Comparison of ENCODE assay signal across 1 fruit fly cellular context in the genomic region with DNA sequence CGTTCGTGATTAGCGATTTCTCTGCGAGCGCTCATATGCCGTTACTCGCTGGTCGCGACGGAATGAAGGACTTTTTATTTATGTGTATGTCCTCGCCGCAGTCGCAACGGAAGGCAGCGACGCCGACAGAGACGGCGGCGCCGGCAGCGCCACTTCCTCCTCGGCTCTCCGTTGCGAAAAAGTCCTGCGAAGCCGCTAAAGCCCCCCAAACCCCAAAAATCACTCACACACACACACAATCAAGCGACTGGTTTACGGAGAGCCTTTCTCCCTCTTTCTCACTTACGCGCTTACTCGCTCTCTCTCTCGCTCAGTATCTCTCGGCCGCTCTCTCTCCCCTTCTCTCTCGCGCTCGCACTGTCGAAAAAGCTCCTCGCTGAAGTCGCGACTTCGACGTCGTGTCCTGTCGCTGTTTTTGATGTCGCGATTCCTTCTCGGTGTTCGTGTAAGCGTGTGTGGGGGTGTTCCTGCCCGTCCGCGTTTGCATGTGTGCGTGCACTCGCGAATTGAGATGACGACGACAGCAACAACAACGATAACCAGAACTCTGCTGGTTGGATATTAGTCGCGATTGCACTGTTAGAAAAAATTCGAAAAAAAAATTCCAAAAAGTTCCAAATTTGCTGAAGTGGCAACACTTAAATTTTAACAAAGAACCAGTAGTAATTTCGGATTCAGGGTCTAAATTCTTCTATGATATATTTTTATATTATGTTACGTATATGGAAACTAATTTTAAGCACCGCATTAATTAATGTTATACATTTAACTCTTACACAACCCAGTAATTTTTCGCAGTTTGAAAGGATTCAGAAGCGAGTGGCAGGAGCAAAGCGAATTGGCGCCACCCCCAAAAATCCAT.
TF ChIP-seq lines count a peak whose summit lies in the region.

A gene (minus strand): TSS at position 47 of the 862 bp plus-strand sequence.

TF ChIP-seq in whole organism, embryonic, 481 proteins besides CTCF, POLR2A, EP300 and RAD21 (continued from another document and continues in another):
- TF ChIP-seq ind (GFP tag; optimal IDR thresholded peaks at IDR 0.05; lab: Kevin White, UChicago) (peak; percentile 56), nerfin-1 (tag; optimal IDR thresholded peaks at IDR 0.05; lab: Kevin White, UChicago) (peak; percentile 56), crc (GFP tag; optimal IDR thresholded peaks at IDR 0.05; lab: Kevin White, UChicago) (no peak), Dip3 (GFP tag; optimal IDR thresholded peaks at IDR 0.05; lab: Kevin White, UChicago) (no peak), Dek (tag; optimal IDR thresholded peaks at IDR 0.05; lab: Kevin White, UChicago) (peak; percentile 75), chinmo (GFP tag; IDR thresholded peaks at IDR 0.05; lab: Robert Waterston, UW; ENCODE audit: partially characterized antibody) (no peak), TFAM (GFP tag; optimal IDR thresholded peaks at IDR 0.05; lab: Kevin White, UChicago) (no peak), CG6254 (GFP tag; optimal IDR thresholded peaks at IDR 0.05; lab: Kevin White, UChicago) (peak; percentile 13), CG6175 (GFP tag; IDR thresholded peaks at IDR 0.05; lab: Robert Waterston, UW) (no peak), H2.0 (GFP tag; IDR thresholded peaks at IDR 0.05; lab: Robert Waterston, UW) (peak; percentile 22; the same call in 1 of the 2 replicates), CG18764 (GFP tag; optimal IDR thresholded peaks at IDR 0.05; lab: Kevin White, UChicago) (no peak), ERR (GFP tag; optimal IDR thresholded peaks at IDR 0.05; lab: Kevin White, UChicago) (no peak), psq (GFP tag; optimal IDR thresholded peaks at IDR 0.05; lab: Kevin White, UChicago) (no peak), CG12155 (GFP tag; optimal IDR thresholded peaks at IDR 0.05; lab: Kevin White, UChicago) (no peak), Awh (GFP tag; IDR thresholded peaks at IDR 0.05; lab: Robert Waterston, UW) (peak; percentile 24; the same call in 1 of the 2 replicates), CG10209 (GFP tag; optimal IDR thresholded peaks at IDR 0.05; lab: Kevin White, UChicago) (peak; percentile 70), exex (tag; optimal IDR thresholded peaks at IDR 0.05; lab: Kevin White, UChicago) (peak; percentile 40), CG13775 (GFP tag; optimal IDR thresholded peaks at IDR 0.05; lab: Kevin White, UChicago) (peak; percentile 59), repo (GFP tag; optimal IDR thresholded peaks at IDR 0.05; lab: Kevin White, UChicago) (no peak), CG14860 (GFP tag; IDR thresholded peaks at IDR 0.05; lab: Robert Waterston, UW; ENCODE audit: partially characterized antibody) (no peak), jigr1 (GFP tag; IDR thresholded peaks at IDR 0.05; lab: Robert Waterston, UW) (no peak), ci (GFP tag; IDR thresholded peaks at IDR 0.05; lab: Robert Waterston, UW) (peak; percentile 44; the same call in 1 of the 3 replicates), CG30403 (GFP tag; optimal IDR thresholded peaks at IDR 0.05; lab: Kevin White, UChicago) (peak; percentile 76), CG30020 (tag; optimal IDR thresholded peaks at IDR 0.05; lab: Kevin White, UChicago) (no peak), Usf (GFP tag; optimal IDR thresholded peaks at IDR 0.05; lab: Kevin White, UChicago) (no peak), sug (tag; optimal IDR thresholded peaks at IDR 0.05; lab: Kevin White, UChicago) (peak; percentile 74), Nf-YB (GFP tag; optimal IDR thresholded peaks at IDR 0.05; lab: Kevin White, UChicago) (peak; percentile 29), CG10462 (GFP tag; optimal IDR thresholded peaks at IDR 0.05; lab: Kevin White, UChicago) (no peak), sens-2 (GFP tag; IDR thresholded peaks at IDR 0.05; lab: Robert Waterston, UW) (no peak), esg (GFP tag; conservative IDR thresholded peaks at IDR 0.05; lab: Robert Waterston, UW) (peak; percentile 41; the same call in 1 of the 2 replicates), cas (GFP tag; IDR thresholded peaks at IDR 0.05; lab: Robert Waterston, UW) (no peak), Gug (GFP tag; IDR thresholded peaks at IDR 0.05; lab: Robert Waterston, UW) (no peak), gfzf (GFP tag; optimal IDR thresholded peaks at IDR 0.05; lab: Kevin White, UChicago) (no peak), CG3281 (GFP tag; optimal IDR thresholded peaks at IDR 0.05; lab: Kevin White, UChicago) (peak; percentile 82), sisA (GFP tag; IDR thresholded peaks at IDR 0.05; lab: Robert Waterston, UW) (peak; percentile 56), Fer3 (tag; optimal IDR thresholded peaks at IDR 0.05; lab: Kevin White, UChicago) (peak; percentile 76), CG17829 (tag; optimal IDR thresholded peaks at IDR 0.05; lab: Kevin White, UChicago) (peak; percentile 54), ken (GFP tag; IDR thresholded peaks at IDR 0.05; lab: Robert Waterston, UW) (peak; percentile 45; the same call in 1 of the 3 replicates), Camta (GFP tag; optimal IDR thresholded peaks at IDR 0.05; lab: Kevin White, UChicago) (no peak), CG10654 (GFP tag; optimal IDR thresholded peaks at IDR 0.05; lab: Kevin White, UChicago) (peak; percentile 44), zen (tag; optimal IDR thresholded peaks at IDR 0.05; lab: Kevin White, UChicago) (no peak), slou (GFP tag; optimal IDR thresholded peaks at IDR 0.05; lab: Kevin White, UChicago) (peak; percentile 47), Dad (GFP tag; optimal IDR thresholded peaks at IDR 0.05; lab: Kevin White, UChicago) (no peak), Hey (tag; optimal IDR thresholded peaks at IDR 0.05; lab: Kevin White, UChicago) (no peak), Neu2 (GFP tag; optimal IDR thresholded peaks at IDR 0.05; lab: Kevin White, UChicago; ENCODE audit: borderline replicate concordance) (no peak), Optix (GFP tag; IDR thresholded peaks at IDR 0.05; lab: Robert Waterston, UW) (no peak), CG10959 (GFP tag; IDR thresholded peaks at IDR 0.05; lab: Robert Waterston, UW) (no peak), Spps (tag; optimal IDR thresholded peaks at IDR 0.05; lab: Kevin White, UChicago) (no peak), crol (GFP tag; IDR thresholded peaks at IDR 0.05; lab: Robert Waterston, UW) (peak; percentile 63), Dfd (GFP tag; optimal IDR thresholded peaks at IDR 0.05; lab: Kevin White, UChicago) (no peak), CG8765 (GFP tag; IDR thresholded peaks at IDR 0.05; lab: Robert Waterston, UW) (no peak), knrl (GFP tag; IDR thresholded peaks at IDR 0.05; lab: Robert Waterston, UW; ENCODE audit: partially characterized antibody) (no peak), CG15514 (GFP tag; optimal IDR thresholded peaks at IDR 0.05; lab: Kevin White, UChicago) (peak; percentile 59), pnt (GFP tag; optimal IDR thresholded peaks at IDR 0.05; lab: Kevin White, UChicago) (no peak), lola (GFP tag; optimal IDR thresholded peaks at IDR 0.05; lab: Kevin White, UChicago) (peak in 1 of 3 experiments; percentile 42), crp (GFP tag; optimal IDR thresholded peaks at IDR 0.05; lab: Kevin White, UChicago) (no peak), gro (GFP tag; optimal IDR thresholded peaks at IDR 0.05; lab: Kevin White, UChicago) (no peak), ranshi (GFP tag; IDR thresholded peaks at IDR 0.05; lab: Robert Waterston, UW) (peak; percentile 28; the same call in 1 of the 2 replicates), CG5245 (GFP tag; optimal IDR thresholded peaks at IDR 0.05; lab: Kevin White, UChicago) (no peak), fd64A (GFP tag; optimal IDR thresholded peaks at IDR 0.05; lab: Kevin White, UChicago) (no peak), CkIIα-i1 (GFP tag; IDR thresholded peaks at IDR 0.05; lab: Robert Waterston, UW) (no peak), ewg (GFP tag; optimal IDR thresholded peaks at IDR 0.05; lab: Kevin White, UChicago) (no peak), Vsx1 (GFP tag; optimal IDR thresholded peaks at IDR 0.05; lab: Kevin White, UChicago) (peak; percentile 33), sd (tag; optimal IDR thresholded peaks at IDR 0.05; lab: Kevin White, UChicago) (peak; percentile 43), sob (GFP tag; IDR thresholded peaks at IDR 0.05; lab: Robert Waterston, UW) (peak; percentile 50; the same call in 1 of the 2 replicates), CG4820 (GFP tag; optimal IDR thresholded peaks at IDR 0.05; lab: Kevin White, UChicago) (peak; percentile 41), dpn (GFP tag; optimal IDR thresholded peaks at IDR 0.05; lab: Kevin White, UChicago) (peak; percentile 22 to 29), CG4282 (GFP tag; optimal IDR thresholded peaks at IDR 0.05; lab: Kevin White, UChicago) (no peak), PHDP (tag; optimal IDR thresholded peaks at IDR 0.05; lab: Kevin White, UChicago) (peak; percentile 75), ac (GFP tag; optimal IDR thresholded peaks at IDR 0.05; lab: Kevin White, UChicago) (no peak), seq (GFP tag; IDR thresholded peaks at IDR 0.05; lab: Robert Waterston, UW) (peak; percentile 64), gsb-n (tag; optimal IDR thresholded peaks at IDR 0.05; lab: Kevin White, UChicago) (peak; percentile 59), Taf1 (GFP tag; IDR thresholded peaks at IDR 0.05; lab: Robert Waterston, UW) (0 out of 2 replicates have a peak, but pooled peaks have one; percentile 24), CG3163 (GFP tag; optimal IDR thresholded peaks at IDR 0.05; lab: Kevin White, UChicago) (no peak), B-H2 (GFP tag; optimal IDR thresholded peaks at IDR 0.05; lab: Kevin White, UChicago) (peak; percentile 62), trh (GFP tag; optimal IDR thresholded peaks at IDR 0.05; lab: Kevin White, UChicago) (no peak), Tbp (GFP tag; optimal IDR thresholded peaks at IDR 0.05; lab: Kevin White, UChicago) (no peak), nmo (GFP tag; optimal IDR thresholded peaks at IDR 0.05; lab: Kevin White, UChicago) (peak; percentile 77), CG31224 (GFP tag; IDR thresholded peaks at IDR 0.05; lab: Robert Waterston, UW) (no peak), CG14014 (GFP tag; IDR thresholded peaks at IDR 0.05; lab: Robert Waterston, UW) (0 out of 2 replicates have a peak, but pooled peaks have one; percentile 36), tio (GFP tag; optimal IDR thresholded peaks at IDR 0.05; lab: Kevin White, UChicago) (peak; percentile 41), CG9876 (GFP tag; optimal IDR thresholded peaks at IDR 0.05; lab: Kevin White, UChicago) (no peak), gem (tag; optimal IDR thresholded peaks at IDR 0.05; lab: Kevin White, UChicago) (peak; percentile 83), Bdp1 (GFP tag; optimal IDR thresholded peaks at IDR 0.05; lab: Kevin White, UChicago) (no peak), fd96Cb (tag; optimal IDR thresholded peaks at IDR 0.05; lab: Kevin White, UChicago) (peak; percentile 64), CG8944 (GFP tag; optimal IDR thresholded peaks at IDR 0.05; lab: Kevin White, UChicago) (no peak), CG7786 (GFP tag; optimal IDR thresholded peaks at IDR 0.05; lab: Kevin White, UChicago) (peak; percentile 12), CG18599 (GFP tag; optimal IDR thresholded peaks at IDR 0.05; lab: Kevin White, UChicago) (peak; percentile 92), Sox100B (GFP tag; optimal IDR thresholded peaks at IDR 0.05; lab: Kevin White, UChicago) (no peak), CG17612 (GFP tag; IDR thresholded peaks at IDR 0.05; lab: Robert Waterston, UW) (no peak), lilli (GFP tag; optimal IDR thresholded peaks at IDR 0.05; lab: Kevin White, UChicago) (peak; percentile 59), slbo (GFP tag; IDR thresholded peaks at IDR 0.05; lab: Robert Waterston, UW) (peak; percentile 62), tgo (GFP tag; IDR thresholded peaks at IDR 0.05; lab: Robert Waterston, UW) (peak; percentile 49; the same call in 2 of the 3 replicates), wor (GFP tag; IDR thresholded peaks at IDR 0.05; lab: Robert Waterston, UW) (peak; percentile 20; the same call in 1 of the 2 replicates), CG31365 (tag; optimal IDR thresholded peaks at IDR 0.05; lab: Kevin White, UChicago) (peak; percentile 22), B-H1 (GFP tag; IDR thresholded peaks at IDR 0.05; lab: Robert Waterston, UW) (no peak), dan (GFP tag; IDR thresholded peaks at IDR 0.05; lab: Robert Waterston, UW) (no peak), CG9817 (tag; optimal IDR thresholded peaks at IDR 0.05; lab: Kevin White, UChicago) (peak; percentile 55), unc-4 (GFP tag; IDR thresholded peaks at IDR 0.05; lab: Robert Waterston, UW; ENCODE audit: partially characterized antibody) (no peak), Hr51 (GFP tag; optimal IDR thresholded peaks at IDR 0.05; lab: Kevin White, UChicago) (peak in 1 of 2 experiments; percentile 81), CG15479 (GFP tag; optimal IDR thresholded peaks at IDR 0.05; lab: Kevin White, UChicago) (no peak), GATAe (GFP tag; conservative IDR thresholded peaks at IDR 0.05; lab: Robert Waterston, UW) (no peak), CG5180 (GFP tag; optimal IDR thresholded peaks at IDR 0.05; lab: Kevin White, UChicago) (peak; percentile 55), bcd (GFP tag; optimal IDR thresholded peaks at IDR 0.05; lab: Kevin White, UChicago) (peak; percentile 66), ATbp (GFP tag; optimal IDR thresholded peaks at IDR 0.05; lab: Kevin White, UChicago) (peak; percentile 70), CG10979 (tag; optimal IDR thresholded peaks at IDR 0.05; lab: Kevin White, UChicago) (peak; percentile 69), CG11093 (GFP tag; IDR thresholded peaks at IDR 0.05; lab: Robert Waterston, UW) (0 out of 3 replicates have a peak, but pooled peaks have one; percentile 27), tx (GFP tag; optimal IDR thresholded peaks at IDR 0.05; lab: Kevin White, UChicago) (no peak), yki (optimal IDR thresholded peaks at IDR 0.05; lab: Kevin White, UChicago) (no peak), C15 (GFP tag; IDR thresholded peaks at IDR 0.05; lab: Robert Waterston, UW) (0 out of 3 replicates have a peak, but pooled peaks have one; percentile 20), cato (GFP tag; optimal IDR thresholded peaks at IDR 0.05; lab: Kevin White, UChicago; ENCODE audit: borderline replicate concordance) (no peak), CG6683 (GFP tag; optimal IDR thresholded peaks at IDR 0.05; lab: Kevin White, UChicago) (peak; percentile 61), cg (GFP tag; optimal IDR thresholded peaks at IDR 0.05; lab: Kevin White, UChicago) (peak; percentile 41), Hr78 (GFP tag; optimal IDR thresholded peaks at IDR 0.05; lab: Kevin White, UChicago) (peak in 1 of 2 experiments; percentile 21), CG6765 (GFP tag; optimal IDR thresholded peaks at IDR 0.05; lab: Kevin White, UChicago) (peak; percentile 61), Pdp1 (GFP tag; optimal IDR thresholded peaks at IDR 0.05; lab: Kevin White, UChicago) (peak; percentile 22 to 44), Sry-β (GFP tag; optimal IDR thresholded peaks at IDR 0.05; lab: Kevin White, UChicago) (no peak), CG17385 (GFP tag; optimal IDR thresholded peaks at IDR 0.05; lab: Kevin White, UChicago) (peak; percentile 63), chif (GFP tag; optimal IDR thresholded peaks at IDR 0.05; lab: Kevin White, UChicago) (peak in 1 of 2 experiments; percentile 17), shn (GFP tag; optimal IDR thresholded peaks at IDR 0.05; lab: Kevin White, UChicago) (no peak)
